Worm (Caenorhabditis elegans) whole organism, L4 larva: ENCODE measurements around the gene mmab-1.
A peak's percentile ranks its signal among the peaks of the same experiment; 100 is the strongest.
"Not testable (repeated sequence)": the region's sequence is repeated elsewhere in the genome, so short reads cannot be mapped to it uniquely, and the experiment has no call there.

Source experiments
- ceh-20 ChIP-seq: fragments of 200-800 bp; sonication (Bioruptor generic); IDR thresholded peaks from 2 replicates; pipeline ENCODE4 v1.3.6; 2022; ENCODE audit warnings: missing genetic modification reagents, missing genetic modification characterization, missing compliant biosample characterization
- hmg-1.1 ChIP-seq: fragments of 200-800 bp; sonication (Bioruptor generic); IDR thresholded peaks from 2 replicates; pipeline ENCODE4 v1.3.6; 2022; ENCODE audit warnings: missing genetic modification reagents, missing genetic modification characterization, missing compliant biosample characterization
- unc-62 ChIP-seq, 3 experiments: fragments of 150-350 bp in 1 of 3; sonication (generic microtip); optimal IDR thresholded peaks in 2 of 3; peaks in 1 of 3; 1 replicate in 1 of 3; 2 replicates in 2 of 3; lab custom pipeline; 2014 to 2017; ENCODE audit warnings: missing biosample characterization in 3 of 3, missing genetic modification characterization in 3 of 3, missing genetic modification reagents in 3 of 3, missing genotype in 1 of 3

DNA sequence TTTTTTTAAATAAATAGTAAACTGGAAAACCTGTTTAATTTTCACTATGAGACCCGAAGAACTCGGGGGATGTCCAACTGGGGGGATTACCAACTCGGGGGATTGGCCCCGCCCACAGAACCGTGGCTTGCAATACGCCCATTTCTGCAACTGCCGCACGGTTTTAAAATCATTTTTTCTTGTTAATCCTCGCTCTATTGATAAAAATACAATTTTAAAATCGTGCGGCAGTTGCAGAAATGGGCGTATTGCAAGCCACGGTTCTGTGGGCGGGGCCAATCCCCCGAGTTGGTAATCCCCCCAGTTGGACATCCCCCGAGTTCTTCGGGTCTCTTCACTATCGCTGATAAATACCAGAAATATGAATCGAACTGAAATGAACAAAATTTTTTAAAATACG, at the start of gene mmab-1:
- peak; percentile 65 for TF ChIP-seq hmg-1.1 (GFP tag; lab: Robert Waterston, UW)
- TF ChIP-seq unc-62 (GFP tag; optimal IDR thresholded peaks at IDR 0.05 in 1 of 2; lab: Kevin White, UChicago); unc-62 (tag; optimal IDR thresholded peaks at IDR 0.05; lab: Kevin White, UChicago): not testable (repeated sequence)
- TF ChIP-seq ceh-20 (GFP tag; lab: Robert Waterston, UW) = peak; percentile 74
